Fruit fly (Drosophila melanogaster): Measurements from ENCODE around the gene CG4313.

CG4313 gene

dm6 chrX:2065073-2065472 is 23.4 kb downstream of the CG4313 start, which contains the start of gene CG4281:
Gene CG4281, minus strand, starts transcription at chrX:2065142.
- TF ChIP-seq esn (GFP tag; optimal IDR thresholded peaks at IDR 0.05), result peak; percentile 33
- TF ChIP-seq Eip93F (GFP tag; optimal IDR thresholded peaks at IDR 0.05), result no peak
- TF ChIP-seq dac (GFP tag; optimal IDR thresholded peaks at IDR 0.05), result no peak
- TF ChIP-seq Eip78C (GFP tag), result peak; percentile 69
- TF ChIP-seq CG10669 (GFP tag; optimal IDR thresholded peaks at IDR 0.05), result no peak
- no peak for TF ChIP-seq salr (GFP tag; optimal IDR thresholded peaks at IDR 0.05)
- TF ChIP-seq Lpt (GFP tag; optimal IDR thresholded peaks at IDR 0.05), result no peak
- TF ChIP-seq CG3032 (tag; optimal IDR thresholded peaks at IDR 0.05), result no peak
- no peak for TF ChIP-seq spab (GFP tag; optimal IDR thresholded peaks at IDR 0.05)
- no peak for TF ChIP-seq Ets21C (GFP tag; optimal IDR thresholded peaks at IDR 0.05)
- TF ChIP-seq Hr39 (GFP tag; optimal IDR thresholded peaks at IDR 0.05), result no peak
- TF ChIP-seq dsx (GFP tag; optimal IDR thresholded peaks at IDR 0.05; ENCODE audit: poor library complexity, severe bottlenecking), result no peak
- TF ChIP-seq Sox15 (GFP tag; optimal IDR thresholded peaks at IDR 0.05), result no peak

- TF ChIP-seq net (GFP tag; optimal IDR thresholded peaks at IDR 0.05) (no peak), Blimp-1 (GFP tag; optimal IDR thresholded peaks at IDR 0.05) (no peak), CG31627 (GFP tag; optimal IDR thresholded peaks at IDR 0.05) (no peak), CG9139 (GFP tag; optimal IDR thresholded peaks at IDR 0.05) (no peak), CG3032 (tag; optimal IDR thresholded peaks at IDR 0.05) (no peak), Sox102F (GFP tag; optimal IDR thresholded peaks at IDR 0.05) (no peak), svp (GFP tag) (no peak), fkh (GFP tag; optimal IDR thresholded peaks at IDR 0.05) (no peak), Hr4 (GFP tag; optimal IDR thresholded peaks at IDR 0.05) (no peak), CG3919 (GFP tag; optimal IDR thresholded peaks at IDR 0.05) (no peak), CG15336 (GFP tag; IDR thresholded peaks at IDR 0.05) (no peak), Gug (GFP tag; IDR thresholded peaks at IDR 0.05) (no peak), Smox (GFP tag; optimal IDR thresholded peaks at IDR 0.05) (no peak)
These were observed 24.6 kb downstream of the CG4313 start, which contains the start of gene CG14054 for dm6 chrX:2066259-2066658. Gene CG14054, minus strand, starts transcription at chrX:2066359.

dm6 chrX:2068292-2068691 is 26.6 kb downstream of the CG4313 start, which contains the start of gene CG4194:
Gene CG4194, plus strand, starts transcription at chrX:2068592.
- TF ChIP-seq spab (GFP tag; optimal IDR thresholded peaks at IDR 0.05), result no peak
- no peak for TF ChIP-seq OdsH (GFP tag; optimal IDR thresholded peaks at IDR 0.05)
- no peak for TF ChIP-seq CG3032 (tag; optimal IDR thresholded peaks at IDR 0.05)
- TF ChIP-seq CG6276 (GFP tag; optimal IDR thresholded peaks at IDR 0.05), result no peak
- TF ChIP-seq Ets21C (GFP tag; optimal IDR thresholded peaks at IDR 0.05), result no peak
- TF ChIP-seq esn (GFP tag; optimal IDR thresholded peaks at IDR 0.05), result no peak
- no peak for TF ChIP-seq cyc (GFP tag; optimal IDR thresholded peaks at IDR 0.05)
- no peak for TF ChIP-seq achi (GFP tag; optimal IDR thresholded peaks at IDR 0.05)
- TF ChIP-seq CG1621 (tag; optimal IDR thresholded peaks at IDR 0.05), result no peak
- no peak for TF ChIP-seq vri (GFP tag; optimal IDR thresholded peaks at IDR 0.05)
- TF ChIP-seq Sox14 (GFP tag; optimal IDR thresholded peaks at IDR 0.05), result no peak
- no peak for TF ChIP-seq CG8119 (GFP tag; IDR thresholded peaks at IDR 0.05)
- TF ChIP-seq CG11902 (GFP tag; optimal IDR thresholded peaks at IDR 0.05), result no peak
- no peak for TF ChIP-seq Eip75B (GFP tag; optimal IDR thresholded peaks at IDR 0.05)
- TF ChIP-seq Lpt (GFP tag; optimal IDR thresholded peaks at IDR 0.05), result no peak
- TF ChIP-seq Gug (GFP tag; IDR thresholded peaks at IDR 0.05), result no peak
- TF ChIP-seq CG6808 (GFP tag; optimal IDR thresholded peaks at IDR 0.05), result no peak
- no peak for TF ChIP-seq CG10669 (GFP tag; optimal IDR thresholded peaks at IDR 0.05)
- no peak for TF ChIP-seq CG4318 (GFP tag; optimal IDR thresholded peaks at IDR 0.05)
- TF ChIP-seq CG9139 (GFP tag; optimal IDR thresholded peaks at IDR 0.05), result no peak
